Worm (Caenorhabditis elegans): ENCODE data around the gene fkh-9.

Gene fkh-9

ce11 chrX:3819697-3820096 is 7.1 kb downstream of the fkh-9 start:
- TF ChIP-seq C08G9.2 (tag; optimal IDR thresholded peaks at IDR 0.05) (no peak), hlh-13 (GFP tag; optimal IDR thresholded peaks at IDR 0.05) (no peak), tbx-2 (tag; optimal IDR thresholded peaks at IDR 0.05) (no peak), dmd-4 (tag; optimal IDR thresholded peaks at IDR 0.05; ENCODE audit: borderline replicate concordance) (no peak), zip-5 (tag; optimal IDR thresholded peaks at IDR 0.05) (no peak), lim-6 (tag; optimal IDR thresholded peaks at IDR 0.05) (no peak), npax-4 (tag; optimal IDR thresholded peaks at IDR 0.05) (no peak), rnt-1 (tag; optimal IDR thresholded peaks at IDR 0.05) (no peak), hlh-30 (tag; optimal IDR thresholded peaks at IDR 0.05; ENCODE audit: insufficient read depth) (no peak), unc-42 (tag; optimal IDR thresholded peaks at IDR 0.05) (no peak), ceh-2 (tag; optimal IDR thresholded peaks at IDR 0.05) (no peak), pax-1 (tag; optimal IDR thresholded peaks at IDR 0.05) (no peak)

- no peak for TF ChIP-seq T23F11.4 (GFP tag; optimal IDR thresholded peaks at IDR 0.05)
- no peak for TF ChIP-seq zip-5 (tag; optimal IDR thresholded peaks at IDR 0.05)
- no peak for TF ChIP-seq pqm-1 (tag; optimal IDR thresholded peaks at IDR 0.05)
- no peak for TF ChIP-seq K02D7.2 (tag; optimal IDR thresholded peaks at IDR 0.05)
- TF ChIP-seq hlh-13 (GFP tag; optimal IDR thresholded peaks at IDR 0.05) = no peak
- TF ChIP-seq ceh-24 (tag; optimal IDR thresholded peaks at IDR 0.05) = no peak
- TF ChIP-seq elt-4 (tag; optimal IDR thresholded peaks at IDR 0.05) = no peak
- no peak for TF ChIP-seq ceh-18 (tag; optimal IDR thresholded peaks at IDR 0.05)
- no peak for TF ChIP-seq elt-2 (tag; optimal IDR thresholded peaks at IDR 0.05)
Measured at ce11 chrX:3818856-3819524, 7.8 kb downstream of the fkh-9 start.

ce11 chrX:3814827-3815226 is 11.9 kb downstream of the fkh-9 start:
- TF ChIP-seq ceh-22 (tag; optimal IDR thresholded peaks at IDR 0.05) (no peak), ceh-48 (tag; optimal IDR thresholded peaks at IDR 0.05) (no peak), sox-4 (tag; optimal IDR thresholded peaks at IDR 0.05) (no peak), pha-2 (tag; optimal IDR thresholded peaks at IDR 0.05) (no peak), tbx-7 (tag; optimal IDR thresholded peaks at IDR 0.05) (no peak), madf-2 (tag; optimal IDR thresholded peaks at IDR 0.05) (no peak), K09A11.1 (tag; optimal IDR thresholded peaks at IDR 0.05; ENCODE audit: insufficient read depth) (no peak), ceh-6 (GFP tag; optimal IDR thresholded peaks at IDR 0.05) (no peak), ama-1 (optimal IDR thresholded peaks at IDR 0.05) (no peak), hlh-13 (GFP tag; optimal IDR thresholded peaks at IDR 0.05) (no peak), ceh-18 (tag; optimal IDR thresholded peaks at IDR 0.05) (no peak), ceh-45 (GFP tag; IDR thresholded peaks at IDR 0.05) (no peak), sox-2 (GFP tag; IDR thresholded peaks at IDR 0.05) (no peak)

ce11 chrX:3807166-3807565 is 19.6 kb downstream of the fkh-9 start, which contains the start of gene F35A5.1:
TSS of gene F35A5.1 (plus strand) at chrX:3807466.
- TF ChIP-seq tbx-7 (tag; optimal IDR thresholded peaks at IDR 0.05) (no peak), hlh-30 (tag; optimal IDR thresholded peaks at IDR 0.05; ENCODE audit: insufficient read depth) (no peak), ceh-24 (tag; optimal IDR thresholded peaks at IDR 0.05) (no peak), hlh-13 (GFP tag; optimal IDR thresholded peaks at IDR 0.05) (no peak), K02D7.2 (tag; optimal IDR thresholded peaks at IDR 0.05) (no peak), lin-11 (tag; optimal IDR thresholded peaks at IDR 0.05) (no peak), lim-6 (tag; optimal IDR thresholded peaks at IDR 0.05) (no peak), ref-2 (tag; optimal IDR thresholded peaks at IDR 0.05) (no peak), pqm-1 (tag; optimal IDR thresholded peaks at IDR 0.05) (no peak), pha-2 (tag; optimal IDR thresholded peaks at IDR 0.05) (no peak), K09A11.1 (tag; optimal IDR thresholded peaks at IDR 0.05; ENCODE audit: insufficient read depth) (no peak)

DNA sequence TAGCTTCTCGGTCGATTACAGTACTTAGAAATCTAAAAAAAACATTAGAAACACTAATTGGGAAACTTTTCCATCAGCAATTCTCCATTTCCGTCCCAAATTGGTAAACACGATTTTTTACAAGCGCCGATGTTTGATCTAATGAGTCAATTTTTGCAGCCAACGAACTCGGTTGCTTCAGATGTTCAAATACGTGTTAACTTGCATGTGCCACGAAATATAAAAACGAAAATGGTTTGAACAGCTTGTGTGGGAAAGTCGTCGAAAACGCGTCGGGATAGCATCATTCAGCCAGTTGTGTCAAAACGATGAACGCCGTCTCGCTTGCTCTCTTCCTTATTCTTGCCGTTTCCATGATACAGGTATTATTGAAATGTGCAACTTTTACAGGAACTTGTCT is 21.9 kb downstream of the fkh-9 start, which contains the start of gene F35A5.2:
Gene F35A5.2, plus strand, starts transcription at position 301 of the 400 bp plus-strand sequence.
- TF ChIP-seq unc-55 (GFP tag; optimal IDR thresholded peaks at IDR 0.05) (no peak), sox-4 (tag; optimal IDR thresholded peaks at IDR 0.05) (no peak), odd-2 (tag; optimal IDR thresholded peaks at IDR 0.05) (no peak), ceh-22 (tag; optimal IDR thresholded peaks at IDR 0.05) (no peak), sdc-2 (tag; optimal IDR thresholded peaks at IDR 0.05) (no peak), hlh-8 (tag; optimal IDR thresholded peaks at IDR 0.05) (no peak), ceh-19 (GFP tag; optimal IDR thresholded peaks at IDR 0.05) (no peak), ceh-48 (tag; optimal IDR thresholded peaks at IDR 0.05) (no peak), pag-3 (tag; optimal IDR thresholded peaks at IDR 0.05; ENCODE audit: borderline replicate concordance) (no peak), pha-4 (tag; optimal IDR thresholded peaks at IDR 0.05) (no peak), che-1 (tag; optimal IDR thresholded peaks at IDR 0.05) (no peak), madf-2 (tag; optimal IDR thresholded peaks at IDR 0.05) (no peak), lim-6 (tag; optimal IDR thresholded peaks at IDR 0.05) (no peak), hlh-15 (tag; optimal IDR thresholded peaks at IDR 0.05) (no peak), ceh-14 (tag; optimal IDR thresholded peaks at IDR 0.05) (no peak), nfya-1 (tag; optimal IDR thresholded peaks at IDR 0.05) (no peak), ceh-45 (GFP tag; IDR thresholded peaks at IDR 0.05) (no peak)

Measured in whole organism, late embryonic.